Fruit fly (Drosophila melanogaster) whole organism, embryonic: ENCODE measurements around the gene cu.

Experiments
- CG10543 ChIP-seq: fragments of 200-800 bp; sonication (Bioruptor generic); optimal IDR thresholded peaks from 3 replicates; lab custom pipeline; 2017; ENCODE audit warnings: missing biosample characterization, mild to moderate bottlenecking, missing genetic modification characterization, moderate library complexity
- CG11398 ChIP-seq: fragments of 200-800 bp; sonication (Bioruptor generic); optimal IDR thresholded peaks from 2 replicates; lab custom pipeline; 2016; ENCODE audit warnings: missing biosample characterization, missing genetic modification characterization
- CG12104 ChIP-seq: fragments of 200-800 bp; sonication (Bioruptor generic); optimal IDR thresholded peaks from 3 replicates; lab custom pipeline; 2016; ENCODE audit warnings: missing biosample characterization, missing genetic modification characterization
- CG13424 ChIP-seq: fragments of 200-800 bp; sonication (Bioruptor generic); optimal IDR thresholded peaks from 2 replicates; lab custom pipeline; 2019; ENCODE audit warnings: missing biosample characterization, mild to moderate bottlenecking, missing genetic modification characterization, moderate library complexity
- CG13624 ChIP-seq: fragments of 200-800 bp; sonication (Bioruptor generic); optimal IDR thresholded peaks from 2 replicates; lab custom pipeline; 2016; ENCODE audit warnings: missing biosample characterization, missing genetic modification characterization
- CG15011 ChIP-seq: fragments of 200-800 bp; sonication (Bioruptor generic); optimal IDR thresholded peaks from 3 replicates; lab custom pipeline; 2018; ENCODE audit warnings: missing biosample characterization, mild to moderate bottlenecking, missing genetic modification characterization
- CG17328 ChIP-seq: fragments of 200-800 bp; sonication (Bioruptor generic); IDR thresholded peaks from 2 replicates; pipeline ENCODE4 v1.3.6; 2022; ENCODE audit warnings: missing biosample characterization, missing genetic modification characterization
- CG17612 ChIP-seq: fragments of 200-800 bp; sonication (Bioruptor generic); IDR thresholded peaks from 2 replicates; pipeline ENCODE4 v1.3.6; 2022; ENCODE audit warnings: missing biosample characterization, missing genetic modification characterization
- CG17802 ChIP-seq: fragments of 200-800 bp; sonication (Bioruptor generic); optimal IDR thresholded peaks from 2 replicates; lab custom pipeline; 2018; ENCODE audit warnings: missing biosample characterization, mild to moderate bottlenecking, missing genetic modification characterization, moderate library complexity
- CG17829 ChIP-seq: fragments of 200-800 bp; optimal IDR thresholded peaks from 2 replicates; lab custom pipeline; 2019; ENCODE audit warnings: missing biosample characterization, mild to moderate bottlenecking, missing genetic modification characterization, moderate library complexity
- CG2199 ChIP-seq: fragments of 200-800 bp; sonication (Bioruptor generic); IDR thresholded peaks from 3 replicates; pipeline ENCODE4 v1.3.6; 2022; ENCODE audit warnings: missing biosample characterization, missing genetic modification characterization
- CG2678 ChIP-seq: fragments of 200-800 bp; sonication (Bioruptor generic); optimal IDR thresholded peaks from 3 replicates; lab custom pipeline; 2019; ENCODE audit warnings: missing biosample characterization, mild to moderate bottlenecking, missing genetic modification characterization, moderate library complexity
- CG33213 ChIP-seq: fragments of 200-800 bp; sonication (Bioruptor generic); optimal IDR thresholded peaks from 3 replicates; lab custom pipeline; 2016; ENCODE audit warnings: missing biosample characterization, missing genetic modification characterization
- CG34422 ChIP-seq: fragments of 200-800 bp; sonication (Bioruptor generic); IDR thresholded peaks from 3 replicates; pipeline ENCODE4 v1.3.6; 2022; ENCODE audit warnings: missing biosample characterization, missing genetic modification characterization
- CG4730 ChIP-seq: fragments of 200-800 bp; sonication (Bioruptor generic); IDR thresholded peaks from 2 replicates; pipeline ENCODE4 v1.3.6; 2022; ENCODE audit warnings: missing biosample characterization, missing genetic modification characterization
- CG6813 ChIP-seq: fragments of 200-800 bp; sonication (Bioruptor generic); optimal IDR thresholded peaks from 2 replicates; lab custom pipeline; 2017; ENCODE audit warnings: missing biosample characterization, missing genetic modification characterization, mild to moderate bottlenecking, moderate library complexity, missing genetic modification reagents
- CG7556 ChIP-seq: fragments of 200-800 bp; sonication (Bioruptor generic); optimal IDR thresholded peaks from 2 replicates; lab custom pipeline; 2017; ENCODE audit warnings: missing biosample characterization, mild to moderate bottlenecking, missing genetic modification characterization
- CG7745 ChIP-seq: fragments of 200-800 bp; sonication (Bioruptor generic); optimal IDR thresholded peaks from 2 replicates; lab custom pipeline; 2018; ENCODE audit warnings: missing biosample characterization, mild to moderate bottlenecking, missing genetic modification characterization, moderate library complexity
- CoRest ChIP-seq: fragments of 200-800 bp; sonication (Bioruptor generic); optimal IDR thresholded peaks from 3 replicates; lab custom pipeline; 2018; ENCODE audit warnings: missing biosample characterization, mild to moderate bottlenecking, missing genetic modification characterization, moderate library complexity
- D ChIP-seq, 2 experiments: fragments of 200-800 bp in 1 of 2; fragments of >200 bp in 1 of 2; sonication (Bioruptor generic) in 1 of 2; optimal IDR thresholded peaks; 2 replicates in 1 of 2; 3 replicates in 1 of 2; lab custom pipeline; 2017; ENCODE audit warnings: mild to moderate bottlenecking in 1 of 2, missing biosample characterization in 1 of 2, missing genetic modification characterization in 1 of 2, missing genetic modification reagents in 1 of 2
- D19B ChIP-seq: fragments of 200-800 bp; sonication (Bioruptor generic); optimal IDR thresholded peaks from 2 replicates; lab custom pipeline; 2017; ENCODE audit warnings: missing biosample characterization, mild to moderate bottlenecking, missing genetic modification characterization
- Ets65A ChIP-seq: fragments of 200-800 bp; sonication (Bioruptor generic); peaks from one replicate; lab custom pipeline; 2016; ENCODE audit warnings: missing biosample characterization, missing genetic modification characterization
- Hsf ChIP-seq: fragments of 200-800 bp; sonication (Bioruptor generic); optimal IDR thresholded peaks from 3 replicates; lab custom pipeline; 2016; ENCODE audit warnings: missing biosample characterization, missing genetic modification characterization
- Lhr ChIP-seq: fragments of 200-800 bp; sonication (Bioruptor generic); optimal IDR thresholded peaks from 3 replicates; lab custom pipeline; 2017; ENCODE audit warnings: mild to moderate bottlenecking, missing biosample characterization, missing genetic modification reagents, missing genetic modification characterization
- Mes4 ChIP-seq: fragments of 200-800 bp; sonication (Bioruptor generic); optimal IDR thresholded peaks from 2 replicates; lab custom pipeline; 2016; ENCODE audit warnings: missing biosample characterization, missing genetic modification characterization
- Neu2 ChIP-seq: fragments of 200-800 bp; sonication (Bioruptor generic); optimal IDR thresholded peaks from 3 replicates; lab custom pipeline; 2016; ENCODE audit warnings: missing biosample characterization, missing genetic modification characterization, borderline replicate concordance
- Opbp ChIP-seq: fragments of 200-800 bp; sonication (Bioruptor generic); IDR thresholded peaks from 3 replicates; pipeline ENCODE4 v1.3.6; 2022; ENCODE audit warnings: missing biosample characterization, missing genetic modification characterization; ENCODE audit not compliant: partially characterized antibody
- Rfx ChIP-seq: fragments of 200-800 bp; sonication (Bioruptor generic); IDR thresholded peaks from 2 replicates; pipeline ENCODE4 v1.3.6; 2022; ENCODE audit warnings: missing biosample characterization, missing genetic modification characterization
- Sin3A ChIP-seq: fragments of >200 bp; optimal IDR thresholded peaks from 2 replicates; lab custom pipeline; 2018
- Spps ChIP-seq: fragments of 200-800 bp; sonication (Bioruptor generic); optimal IDR thresholded peaks from 2 replicates; lab custom pipeline; 2018; ENCODE audit warnings: missing biosample characterization, mild to moderate bottlenecking, missing genetic modification characterization
- Sry-β ChIP-seq: fragments of 200-800 bp; sonication (Bioruptor generic); optimal IDR thresholded peaks from 2 replicates; lab custom pipeline; 2018; ENCODE audit warnings: missing biosample characterization, mild to moderate bottlenecking, missing genetic modification characterization, moderate library complexity
- Taf1 ChIP-seq: fragments of 200-800 bp; sonication (Bioruptor generic); IDR thresholded peaks from 2 replicates; pipeline ENCODE4 v1.3.6; 2022; ENCODE audit warnings: missing biosample characterization, missing genetic modification characterization
- ac ChIP-seq: fragments of 200-800 bp; sonication (Bioruptor generic); optimal IDR thresholded peaks from 3 replicates; lab custom pipeline; 2017; ENCODE audit warnings: missing biosample characterization, mild to moderate bottlenecking, missing genetic modification characterization
- bcd ChIP-seq: fragments of 200-800 bp; sonication (Bioruptor generic); optimal IDR thresholded peaks from 2 replicates; lab custom pipeline; 2017; ENCODE audit warnings: missing biosample characterization, mild to moderate bottlenecking, missing genetic modification characterization
- chm ChIP-seq: fragments of 200-800 bp; sonication (Bioruptor generic); IDR thresholded peaks from 2 replicates; pipeline ENCODE4 v1.3.6; 2022; ENCODE audit warnings: missing biosample characterization, missing genetic modification characterization
- ci ChIP-seq: fragments of 200-800 bp; sonication (Bioruptor generic); IDR thresholded peaks from 3 replicates; pipeline ENCODE4 v1.3.6; 2022; ENCODE audit warnings: missing biosample characterization, missing genetic modification characterization
- dan ChIP-seq: fragments of 200-800 bp; sonication (Bioruptor generic); IDR thresholded peaks from 2 replicates; pipeline ENCODE4 v1.3.6; 2022; ENCODE audit warnings: missing biosample characterization, missing genetic modification characterization
- eyg ChIP-seq: fragments of 200-800 bp; sonication (Bioruptor generic); optimal IDR thresholded peaks from 3 replicates; lab custom pipeline; 2016; ENCODE audit warnings: missing biosample characterization, missing genetic modification characterization
- gce ChIP-seq: fragments of 200-800 bp; sonication (Bioruptor generic); IDR thresholded peaks from 3 replicates; pipeline ENCODE4 v1.3.6; 2022; ENCODE audit warnings: missing biosample characterization, missing genetic modification characterization
- hb ChIP-seq: fragments of 200-800 bp; sonication (Bioruptor generic); IDR thresholded peaks from 3 replicates; pipeline ENCODE4 v1.3.6; 2022; ENCODE audit warnings: missing biosample characterization, missing genetic modification characterization; ENCODE audit not compliant: partially characterized antibody
- kni ChIP-seq: fragments of 200-800 bp; sonication (Bioruptor generic); optimal IDR thresholded peaks from 3 replicates; lab custom pipeline; 2017; ENCODE audit warnings: mild to moderate bottlenecking, missing biosample characterization, missing genetic modification reagents, missing genetic modification characterization
- pnt ChIP-seq: fragments of 200-800 bp; sonication (Bioruptor generic); optimal IDR thresholded peaks from 3 replicates; lab custom pipeline; 2016; ENCODE audit warnings: missing biosample characterization, missing genetic modification characterization
- pros ChIP-seq: fragments of 200-800 bp; sonication (Bioruptor generic); optimal IDR thresholded peaks from 3 replicates; lab custom pipeline; 2019; ENCODE audit warnings: missing biosample characterization, mild to moderate bottlenecking, missing genetic modification characterization, moderate library complexity
- psq ChIP-seq: fragments of 200-800 bp; sonication (Bioruptor generic); optimal IDR thresholded peaks from 2 replicates; lab custom pipeline; 2017; ENCODE audit warnings: missing biosample characterization, missing genetic modification characterization
- sob ChIP-seq: fragments of 200-800 bp; sonication (Bioruptor generic); IDR thresholded peaks from 2 replicates; pipeline ENCODE4 v1.3.6; 2022; ENCODE audit warnings: missing biosample characterization, missing genetic modification characterization
- tll ChIP-seq, 2 experiments: fragments of 200-800 bp in 1 of 2; fragments of >200 bp in 1 of 2; sonication (Bioruptor generic) in 1 of 2; optimal IDR thresholded peaks; 2 replicates each; lab custom pipeline; 2017 to 2019; ENCODE audit warnings: missing biosample characterization in 2 of 2, missing genetic modification characterization in 2 of 2, mild to moderate bottlenecking in 1 of 2, moderate library complexity in 1 of 2
- usp ChIP-seq: fragments of >200 bp; optimal IDR thresholded peaks from 2 replicates; lab custom pipeline; 2017; ENCODE audit warnings: missing biosample characterization, missing genetic modification characterization
- zen ChIP-seq: fragments of 200-800 bp; sonication (Bioruptor generic); optimal IDR thresholded peaks from 3 replicates; lab custom pipeline; 2018; ENCODE audit warnings: missing biosample characterization, mild to moderate bottlenecking, missing genetic modification characterization, moderate library complexity

Gene cu

DNA sequence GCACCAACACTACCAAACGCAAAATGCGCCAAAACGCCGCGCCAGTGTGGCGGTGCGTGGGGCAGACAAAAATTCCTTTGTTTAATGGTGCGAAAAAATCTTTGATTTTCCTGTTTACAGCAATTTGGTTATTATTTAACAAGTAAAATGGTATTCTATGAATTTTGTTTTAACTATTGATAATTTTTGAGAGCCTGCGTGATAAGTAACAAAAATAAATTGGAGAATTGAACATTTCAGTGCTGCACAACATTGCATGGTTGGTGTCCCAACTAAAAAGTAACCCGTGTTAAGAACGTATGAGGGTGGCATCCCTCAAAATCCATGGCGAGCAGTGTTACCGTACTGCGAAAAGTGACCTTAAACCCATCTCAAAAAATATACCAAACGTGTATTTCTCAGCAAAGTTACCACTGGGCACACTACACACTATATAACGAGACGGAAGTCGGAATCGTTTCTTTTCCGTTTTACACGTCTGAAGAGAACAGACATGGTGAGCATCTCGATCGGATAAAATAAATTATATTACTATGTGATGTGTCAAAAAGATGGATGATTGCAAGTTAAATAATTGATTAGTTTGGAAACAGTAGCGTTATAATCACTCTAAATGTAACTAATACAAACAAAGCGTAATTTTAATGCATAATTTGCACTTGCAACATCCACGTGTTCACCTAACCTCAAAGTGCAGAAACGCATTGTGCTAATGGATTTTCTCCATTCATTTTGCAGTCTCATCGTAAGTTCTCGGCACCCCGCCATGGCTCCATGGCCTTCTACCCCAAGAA is 24.2 kb downstream of the cu start, which contains the start of the genes CG6693 and RpL3 (continued):
- TF ChIP-seq D (optimal IDR thresholded peaks at IDR 0.05; lab: Kevin White, UChicago), result no peak
- peak; percentile 44 for TF ChIP-seq D (GFP tag; optimal IDR thresholded peaks at IDR 0.05; lab: Kevin White, UChicago)
- TF ChIP-seq Mes4 (GFP tag; lab: Kevin White, UChicago), result peak; percentile 81
- peak; percentile 71 for TF ChIP-seq CG17829
- TF ChIP-seq CG7745 (tag; lab: Kevin White, UChicago), result peak; percentile 39
- peak; percentile 56 for TF ChIP-seq CG7556 (GFP tag; lab: Kevin White, UChicago)
- TF ChIP-seq CG17612 (GFP tag; lab: Robert Waterston, UW), result 0 out of 2 replicates have a peak, but pooled peaks have one; percentile 61
- TF ChIP-seq pros (GFP tag; lab: Kevin White, UChicago), result peak; percentile 53
- peak; percentile 91 for TF ChIP-seq CG34422 (GFP tag; lab: Robert Waterston, UW)
- TF ChIP-seq Sin3A (lab: Kevin White, UChicago), result peak; percentile 99
- TF ChIP-seq eyg (GFP tag; lab: Kevin White, UChicago), result peak; percentile 25
- peak; percentile 55 for TF ChIP-seq CG11398 (GFP tag; lab: Kevin White, UChicago)
- TF ChIP-seq usp (GFP tag; lab: Kevin White, UChicago), result no peak
- peak; percentile 56 for TF ChIP-seq Spps (tag; lab: Kevin White, UChicago)
- peak; percentile 23 for TF ChIP-seq CG17802 (tag; lab: Kevin White, UChicago)
- TF ChIP-seq CG13624 (GFP tag; lab: Kevin White, UChicago), result peak; percentile 72
- peak; percentile 97 for TF ChIP-seq Lhr (GFP tag; lab: Kevin White, UChicago)
- TF ChIP-seq zen (tag; lab: Kevin White, UChicago), result peak; percentile 60
- TF ChIP-seq bcd (GFP tag; lab: Kevin White, UChicago), result peak; percentile 79
- TF ChIP-seq CG2678 (tag; lab: Kevin White, UChicago), result peak; percentile 82
- TF ChIP-seq Hsf (GFP tag; lab: Kevin White, UChicago), result peak; percentile 59
- peak; percentile 85 for TF ChIP-seq sob
- peak; percentile 84 for TF ChIP-seq gce
- TF ChIP-seq CG6813 (GFP tag; lab: Kevin White, UChicago), result peak; percentile 90
- TF ChIP-seq Taf1, result peak; percentile 37
- peak; percentile 38 for TF ChIP-seq CG4730 (GFP tag; lab: Robert Waterston, UW)
- peak; percentile 53 for TF ChIP-seq D19B (GFP tag; lab: Kevin White, UChicago)
- peak; percentile 49 for TF ChIP-seq CG13424 (tag; lab: Kevin White, UChicago)
- TF ChIP-seq CG33213, result peak; percentile 87
- TF ChIP-seq kni (GFP tag; lab: Kevin White, UChicago), result peak; percentile 49
- TF ChIP-seq Neu2 (GFP tag; lab: Kevin White, UChicago), result peak; percentile 26
- TF ChIP-seq hb (GFP tag; lab: Robert Waterston, UW), result no peak
- TF ChIP-seq ac (GFP tag; lab: Kevin White, UChicago), result peak; percentile 66
- TF ChIP-seq Ets65A (GFP tag; lab: Kevin White, UChicago), result peak; percentile 99
- TF ChIP-seq chm (GFP tag; lab: Robert Waterston, UW), result peak; percentile 94
- no peak for TF ChIP-seq tll (GFP tag; optimal IDR thresholded peaks at IDR 0.05; lab: Kevin White, UChicago)
- TF ChIP-seq pnt (GFP tag; lab: Kevin White, UChicago), result peak; percentile 31
- peak; percentile 45 for TF ChIP-seq Sry-β (GFP tag; lab: Kevin White, UChicago)
- peak; percentile 63 for TF ChIP-seq CG17328 (GFP tag; lab: Robert Waterston, UW)
- no peak for TF ChIP-seq dan
- TF ChIP-seq CG12104 (GFP tag; lab: Kevin White, UChicago), result peak; percentile 74
- TF ChIP-seq CoRest (tag; lab: Kevin White, UChicago), result peak; percentile 44
- TF ChIP-seq CG2199 (GFP tag; lab: Robert Waterston, UW), result no peak
- TF ChIP-seq Rfx, result peak; percentile 82
- TF ChIP-seq CG10543 (GFP tag; lab: Kevin White, UChicago), result peak; percentile 82
- TF ChIP-seq ci (GFP tag; lab: Robert Waterston, UW), result peak; percentile 95
- TF ChIP-seq Opbp, result 0 out of 3 replicates have a peak, but pooled peaks have one; percentile 33
- TF ChIP-seq psq (GFP tag; lab: Kevin White, UChicago), result no peak
- TF ChIP-seq CG15011 (GFP tag; lab: Kevin White, UChicago), result peak; percentile 77
